Fruit fly (Drosophila melanogaster) whole organism, embryonic: ENCODE data around the gene CG31436.

Experiments used
- CG10654 ChIP-seq: fragments of 200-800 bp; sonication (Bioruptor generic); optimal IDR thresholded peaks from 2 replicates; lab custom pipeline; 2016; ENCODE audit warnings: missing biosample characterization, missing genetic modification characterization
- CG12659 ChIP-seq: fragments of 200-800 bp; sonication (Bioruptor generic); optimal IDR thresholded peaks from 3 replicates; lab custom pipeline; 2017; ENCODE audit warnings: mild to moderate bottlenecking, missing biosample characterization, missing genetic modification reagents, missing genetic modification characterization
- CG18764 ChIP-seq: fragments of 200-800 bp; sonication (Bioruptor generic); optimal IDR thresholded peaks from 3 replicates; lab custom pipeline; 2016; ENCODE audit warnings: missing biosample characterization, missing genetic modification characterization
- Sry-δ ChIP-seq: fragments of 200-800 bp; sonication (Bioruptor generic); optimal IDR thresholded peaks from 2 replicates; lab custom pipeline; 2016; ENCODE audit warnings: missing biosample characterization, missing genetic modification characterization
- az2 ChIP-seq: fragments of 200-800 bp; sonication (Bioruptor generic); optimal IDR thresholded peaks from 3 replicates; lab custom pipeline; 2016; ENCODE audit warnings: missing biosample characterization, missing genetic modification characterization
- crc ChIP-seq: fragments of 200-800 bp; sonication (Bioruptor generic); optimal IDR thresholded peaks from 2 replicates; lab custom pipeline; 2016; ENCODE audit warnings: missing biosample characterization, missing genetic modification characterization
- exex ChIP-seq: fragments of 200-800 bp; sonication (Bioruptor generic); optimal IDR thresholded peaks from 4 replicates; lab custom pipeline; 2018; ENCODE audit warnings: missing biosample characterization, mild to moderate bottlenecking, missing genetic modification characterization, moderate library complexity
- sob ChIP-seq: fragments of 200-800 bp; sonication (Bioruptor generic); IDR thresholded peaks from 2 replicates; pipeline ENCODE4 v1.3.6; 2022; ENCODE audit warnings: missing biosample characterization, missing genetic modification characterization
- sug ChIP-seq: fragments of 200-800 bp; optimal IDR thresholded peaks from 2 replicates; lab custom pipeline; 2019; ENCODE audit warnings: missing biosample characterization, mild to moderate bottlenecking, missing genetic modification characterization, moderate library complexity
- vnd ChIP-seq: fragments of 200-800 bp; sonication (Bioruptor generic); IDR thresholded peaks from 3 replicates; pipeline ENCODE4 v1.3.6; 2022; ENCODE audit warnings: missing biosample characterization, missing genetic modification characterization; ENCODE audit not compliant: partially characterized antibody

The CG31436 gene

DNA sequence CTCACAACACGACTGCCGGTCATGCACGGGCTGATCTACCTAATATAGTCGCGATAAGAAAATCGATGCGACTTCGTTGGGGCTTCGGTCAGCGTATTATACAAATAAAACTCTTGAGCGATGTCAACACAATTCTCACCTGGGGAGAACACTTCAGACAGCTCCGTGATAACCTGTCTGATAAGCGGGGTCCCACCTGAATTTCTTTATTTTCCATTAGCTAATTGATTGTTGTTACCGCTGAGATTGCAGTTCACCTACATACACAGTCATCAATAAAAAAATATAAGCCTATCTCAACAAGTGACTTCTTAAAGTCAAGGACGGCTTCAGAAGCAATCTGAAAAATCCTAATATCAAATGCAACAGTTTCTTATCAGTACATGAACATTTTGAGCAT lies 43.0 kb downstream of the CG31436 start, which contains the start of gene tobi:
Gene tobi (minus strand): TSS at position 23 of the 400 bp plus-strand sequence.
- TF ChIP-seq sob (GFP tag; lab: Robert Waterston, UW) = no peak
- peak; percentile 89 for TF ChIP-seq sug
- no peak for TF ChIP-seq CG12659 (GFP tag; lab: Kevin White, UChicago)
- TF ChIP-seq CG10654 (GFP tag; lab: Kevin White, UChicago) = no peak
- TF ChIP-seq az2 (GFP tag; lab: Kevin White, UChicago) = no peak
- no peak for TF ChIP-seq CG18764 (GFP tag; lab: Kevin White, UChicago)
- no peak for TF ChIP-seq Sry-δ
- TF ChIP-seq crc (GFP tag; lab: Kevin White, UChicago) = no peak
- peak; percentile 19; the same call in 1 of the 3 replicates for TF ChIP-seq vnd (GFP tag; lab: Robert Waterston, UW)
- peak; percentile 72 for TF ChIP-seq exex (tag; lab: Kevin White, UChicago)
- TF ChIP-seq, all 482 proteins: peak for 3
